Worm (Caenorhabditis elegans): Measurements from ENCODE around the gene K10G4.10.
A peak's percentile ranks its signal among the peaks of the same experiment; 100 is the strongest.

The K10G4.10 gene

ce11 chrV:17298657-17299056 is 25.3 kb downstream of the K10G4.10 start:
- TF ChIP-seq spr-1 (tag; optimal IDR thresholded peaks at IDR 0.05) (no peak), unc-62 (GFP tag; optimal IDR thresholded peaks at IDR 0.05 in 1 of 2) (peak in 1 of 2 experiments; percentile 92), unc-62 (tag; optimal IDR thresholded peaks at IDR 0.05) (no peak)

DNA sequence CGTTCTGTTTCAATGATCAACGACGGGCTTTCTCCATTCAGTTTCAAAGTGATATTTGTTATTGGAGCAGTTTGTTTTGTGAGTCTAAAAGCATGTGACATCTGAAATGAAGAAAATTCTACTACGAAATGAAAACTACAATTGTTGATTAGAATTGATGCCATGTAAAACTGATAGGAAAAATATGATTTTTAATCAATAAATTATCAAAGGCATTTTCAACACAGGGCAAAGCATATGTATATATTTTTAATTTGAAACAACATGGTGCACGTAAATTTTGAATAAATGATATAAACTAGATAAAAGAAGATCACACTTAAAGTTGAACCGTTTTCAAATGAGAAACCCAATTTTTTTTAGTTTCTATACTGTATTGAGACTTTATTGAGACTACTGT is 28.0 kb downstream of the K10G4.10 start, which contains the start of gene K10G4.5:
Gene K10G4.5, minus strand, starts transcription at position 101 of the 400 bp plus-strand sequence.
- no peak for TF ChIP-seq zag-1 (tag; optimal IDR thresholded peaks at IDR 0.05)
- no peak for TF ChIP-seq Y105C5A.15 (GFP tag; IDR thresholded peaks at IDR 0.05)
- TF ChIP-seq mdt-29 (GFP tag; IDR thresholded peaks at IDR 0.05), result no peak
- TF ChIP-seq Y75B8A.6 (GFP tag; IDR thresholded peaks at IDR 0.05), result no peak
- TF ChIP-seq zfp-2 (tag; optimal IDR thresholded peaks at IDR 0.05), result no peak
- TF ChIP-seq F26F4.8 (GFP tag; conservative IDR thresholded peaks at IDR 0.05), result no peak
- TF ChIP-seq zip-11 (GFP tag; IDR thresholded peaks at IDR 0.05), result no peak
- no peak for TF ChIP-seq ctbp-1 (GFP tag; IDR thresholded peaks at IDR 0.05)
- no peak for TF ChIP-seq zfp-3 (GFP tag; conservative IDR thresholded peaks at IDR 0.05)
- no peak for TF ChIP-seq attf-4 (tag; optimal IDR thresholded peaks at IDR 0.05)
- TF ChIP-seq rbr-2 (tag; optimal IDR thresholded peaks at IDR 0.05), result no peak
- TF ChIP-seq F44E2.7 (GFP tag; IDR thresholded peaks at IDR 0.05), result no peak
- no peak for TF ChIP-seq spr-1 (tag; optimal IDR thresholded peaks at IDR 0.05)
- no peak for TF ChIP-seq nhr-102 (tag; optimal IDR thresholded peaks at IDR 0.05)
- TF ChIP-seq duxl-1 (tag; optimal IDR thresholded peaks at IDR 0.05; ENCODE audit: poor library complexity), result no peak
- TF ChIP-seq nhr-11 (tag; optimal IDR thresholded peaks at IDR 0.05), result no peak
- no peak for TF ChIP-seq jun-1 (tag; optimal IDR thresholded peaks at IDR 0.05)
- no peak for TF ChIP-seq lin-39 (tag; optimal IDR thresholded peaks at IDR 0.05)

DNA sequence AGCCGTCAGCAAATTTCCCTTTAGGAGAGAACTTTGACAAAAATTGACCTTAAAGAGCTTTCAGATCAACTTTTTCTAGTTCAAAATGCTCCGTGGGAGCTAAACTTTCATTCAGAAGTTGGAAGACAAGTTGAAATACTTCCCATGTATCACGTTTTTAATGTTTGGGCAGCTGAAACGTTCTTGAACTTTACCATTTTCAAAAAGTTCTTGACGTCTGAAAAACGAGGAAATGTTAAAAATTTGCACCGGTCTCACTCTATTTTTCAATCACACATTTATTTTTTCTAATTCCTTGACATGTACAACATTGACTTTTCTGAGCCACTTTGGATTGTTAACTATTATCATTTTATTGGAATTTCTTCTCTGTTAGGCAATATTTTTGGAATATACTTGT is 29.4 kb downstream of the K10G4.10 start, which contains the start of gene sri-70:
Gene sri-70, plus strand, starts transcription at position 301 of the 400 bp plus-strand sequence.
- TF ChIP-seq unc-130 (GFP tag; optimal IDR thresholded peaks at IDR 0.05) (no peak), mes-2 (tag; optimal IDR thresholded peaks at IDR 0.05; ENCODE audit: poor library complexity, severe bottlenecking) (no peak), dpl-1 (GFP tag; optimal IDR thresholded peaks at IDR 0.05) (no peak), attf-4 (tag; optimal IDR thresholded peaks at IDR 0.05) (no peak), mxl-2 (GFP tag; conservative IDR thresholded peaks at IDR 0.05) (no peak), egl-27 (tag; optimal IDR thresholded peaks at IDR 0.05) (no peak), lin-13 (GFP tag; optimal IDR thresholded peaks at IDR 0.05) (no peak), snpc-4 (tag; optimal IDR thresholded peaks at IDR 0.05) (no peak)

DNA sequence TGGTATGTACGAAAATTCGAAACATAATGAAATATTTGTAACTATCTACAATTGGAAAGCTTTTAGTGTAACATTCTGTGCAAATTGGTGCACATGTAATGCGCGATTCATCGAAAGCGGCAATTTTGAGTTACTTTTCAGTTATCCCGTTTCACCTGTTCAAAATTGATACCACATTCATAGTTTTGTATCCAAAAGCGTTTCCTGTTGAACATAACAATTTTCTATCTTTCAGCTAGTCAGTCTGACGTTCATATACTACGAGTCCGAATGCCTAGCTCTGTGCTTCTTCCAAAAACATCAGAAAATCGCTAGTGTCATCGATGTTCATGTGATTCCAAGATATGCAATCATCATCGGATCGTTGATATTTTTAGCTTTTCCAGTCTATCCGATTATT is 30.0 kb downstream of the K10G4.10 start:
- TF ChIP-seq skn-1 (tag; optimal IDR thresholded peaks at IDR 0.05), result no peak
- peak in 1 of 2 experiments; percentile 90 for TF ChIP-seq unc-62 (GFP tag; optimal IDR thresholded peaks at IDR 0.05 in 1 of 2)
- no peak for TF ChIP-seq unc-62 (tag; optimal IDR thresholded peaks at IDR 0.05)

DNA sequence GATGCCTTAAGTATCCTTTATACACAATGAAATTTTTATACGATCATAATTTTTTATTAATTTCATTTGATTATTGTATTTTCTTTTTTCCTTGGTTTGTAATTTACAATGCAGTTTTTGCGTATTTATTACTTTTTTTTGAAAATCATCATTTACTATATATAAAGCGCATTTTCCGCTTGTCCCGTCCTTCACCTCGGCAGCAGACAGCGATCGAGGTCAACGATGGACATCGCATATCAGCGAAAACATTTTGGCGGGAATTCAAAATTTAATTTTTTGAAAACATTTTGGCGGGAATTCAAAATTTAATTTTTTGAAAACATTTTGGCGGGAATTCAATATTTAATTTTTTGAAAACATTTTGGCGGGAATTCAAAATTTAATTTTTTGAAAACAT is 34.6 kb downstream of the K10G4.10 start:
- TF ChIP-seq nhr-77 (tag; optimal IDR thresholded peaks at IDR 0.05), result no peak
- TF ChIP-seq saeg-2 (GFP tag; IDR thresholded peaks at IDR 0.05), result no peak
- TF ChIP-seq zfp-2 (tag; optimal IDR thresholded peaks at IDR 0.05), result no peak
- peak; percentile 8 for TF ChIP-seq dpl-1 (GFP tag; optimal IDR thresholded peaks at IDR 0.05)
- TF ChIP-seq hmg-1.1 (GFP tag; IDR thresholded peaks at IDR 0.05), result no peak

DNA sequence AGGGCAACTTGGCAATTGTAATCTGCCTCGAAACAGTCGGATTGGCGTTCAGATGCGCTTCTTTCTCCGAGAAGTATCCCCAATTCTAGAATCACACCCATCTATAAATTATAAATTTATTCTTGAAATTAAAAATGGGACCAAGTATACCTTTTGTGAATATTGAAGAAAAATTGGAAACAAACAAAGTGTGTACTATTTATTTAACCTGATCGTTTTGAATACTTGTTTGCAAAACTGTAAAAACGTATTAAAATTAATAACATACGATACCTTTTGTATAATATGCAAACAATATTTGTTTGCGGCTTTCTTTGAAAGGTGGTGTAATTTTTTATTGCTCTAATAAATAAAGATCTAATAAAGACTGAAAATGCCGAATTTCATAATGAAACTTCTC is 39.0 kb downstream of the K10G4.10 start, which contains the start of gene Y61B8B.3:
Gene Y61B8B.3, minus strand, starts transcription at position 101 of the 400 bp plus-strand sequence.
- TF ChIP-seq ceh-28 (tag; optimal IDR thresholded peaks at IDR 0.05) (no peak), R02D3.7 (tag; optimal IDR thresholded peaks at IDR 0.05) (no peak), hif-1 (tag; optimal IDR thresholded peaks at IDR 0.05) (no peak), dmd-8 (GFP tag; IDR thresholded peaks at IDR 0.05) (no peak), ZK546.5 (tag; optimal IDR thresholded peaks at IDR 0.05) (no peak), attf-4 (tag; optimal IDR thresholded peaks at IDR 0.05) (no peak), pha-4 (GFP tag; IDR thresholded peaks at IDR 0.05) (no peak), pha-4 (tag; optimal IDR thresholded peaks at IDR 0.05) (no peak), nhr-111 (GFP tag; optimal IDR thresholded peaks at IDR 0.05) (no peak), cey-2 (tag; optimal IDR thresholded peaks at IDR 0.05; ENCODE audit: borderline replicate concordance, insufficient read depth) (no peak), arid-1 (GFP tag; conservative IDR thresholded peaks at IDR 0.05) (no peak), pqm-1 (tag; optimal IDR thresholded peaks at IDR 0.05) (no peak), sdz-12 (GFP tag; optimal IDR thresholded peaks at IDR 0.05) (no peak), spr-1 (tag; optimal IDR thresholded peaks at IDR 0.05) (no peak), unc-39 (tag; optimal IDR thresholded peaks at IDR 0.05) (no peak)
